Worm (Caenorhabditis elegans) whole organism, L4 larva: ENCODE data around the gene C55B6.4.

Source experiments
- D1046.2 ChIP-seq: fragments of 200-800 bp; sonication (Bioruptor generic); IDR thresholded peaks from 2 replicates; pipeline ENCODE4 v1.3.6; 2022; ENCODE audit warnings: missing genetic modification characterization, missing compliant biosample characterization
- F37D6.2 ChIP-seq: sonication (generic microtip); optimal IDR thresholded peaks from 2 replicates; lab custom pipeline; 2016; ENCODE audit warnings: mild to moderate bottlenecking, missing genetic modification characterization, missing compliant biosample characterization
- F44E2.7 ChIP-seq: fragments of 200-800 bp; sonication (Bioruptor generic); IDR thresholded peaks from 2 replicates; pipeline ENCODE4 v2.1.2; 2022; ENCODE audit warnings: missing genetic modification characterization, missing compliant biosample characterization
- Y5F2A.4 ChIP-seq: fragments of 200-800 bp; sonication (Bioruptor generic); optimal IDR thresholded peaks from 2 replicates; lab custom pipeline; 2018; ENCODE audit warnings: mild to moderate bottlenecking, missing genetic modification characterization, missing compliant biosample characterization
- Y75B8A.6 ChIP-seq: fragments of 200-800 bp; sonication (Bioruptor generic); IDR thresholded peaks from 2 replicates; pipeline ENCODE4 v1.3.6; 2022; ENCODE audit warnings: missing genetic modification reagents, missing genetic modification characterization, missing compliant biosample characterization
- ZK546.5 ChIP-seq, 2 experiments: sonication (generic microtip); optimal IDR thresholded peaks; 2 replicates each; lab custom pipeline; 2017; ENCODE audit warnings: missing biosample characterization in 2 of 2, missing genetic modification characterization in 2 of 2
- aha-1 ChIP-seq: fragments of 150-350 bp; peaks from one replicate; lab custom pipeline; 2014; ENCODE audit warnings: missing biosample characterization, missing genetic modification characterization
- ceh-28 ChIP-seq: fragments of 150-350 bp; optimal IDR thresholded peaks from 2 replicates; lab custom pipeline; 2014; ENCODE audit warnings: missing biosample characterization, missing genetic modification reagents, missing genetic modification characterization
- ces-1 ChIP-seq: fragments of 150-350 bp; sonication (generic microtip); optimal IDR thresholded peaks from 4 replicates; lab custom pipeline; 2014; ENCODE audit warnings: missing biosample characterization, missing genetic modification reagents, missing genetic modification characterization
- cey-2 ChIP-seq: sonication (generic microtip); optimal IDR thresholded peaks from 3 replicates; lab custom pipeline; 2017; ENCODE audit warnings: missing genetic modification characterization, mild to moderate bottlenecking, missing compliant biosample characterization, antibody characterized with exemption, borderline replicate concordance; ENCODE audit not compliant: insufficient read depth
- daf-16 ChIP-seq, 3 experiments: sonication (generic microtip); optimal IDR thresholded peaks; 2 replicates each; lab custom pipeline; 2016 to 2017; ENCODE audit warnings: missing genetic modification characterization in 3 of 3, missing genetic modification reagents in 3 of 3, mild to moderate bottlenecking in 2 of 3, missing compliant biosample characterization in 2 of 3, missing biosample characterization in 1 of 3, moderate library complexity in 1 of 3
- daf-8 ChIP-seq: fragments of 200-800 bp; sonication (Bioruptor generic); IDR thresholded peaks from 2 replicates; pipeline ENCODE4 v1.3.6; 2022; ENCODE audit warnings: missing genetic modification characterization, missing compliant biosample characterization
- dve-1 ChIP-seq: sonication (generic microtip); optimal IDR thresholded peaks from 2 replicates; lab custom pipeline; 2017; ENCODE audit warnings: antibody characterized with exemption, mild to moderate bottlenecking, missing genetic modification characterization, missing compliant biosample characterization; ENCODE audit not compliant: insufficient read depth
- egl-43 ChIP-seq: fragments of 200-800 bp; sonication (Bioruptor generic); IDR thresholded peaks from 2 replicates; pipeline ENCODE4 v1.3.6; 2022; ENCODE audit warnings: missing genetic modification reagents, missing genetic modification characterization, missing compliant biosample characterization
- gei-8 ChIP-seq: fragments of 200-800 bp; sonication (Bioruptor generic); optimal IDR thresholded peaks from 2 replicates; lab custom pipeline; 2018; ENCODE audit warnings: mild to moderate bottlenecking, missing genetic modification characterization, missing compliant biosample characterization
- hif-1 ChIP-seq, 2 experiments: sonication (generic microtip); optimal IDR thresholded peaks; 2 replicates each; lab custom pipeline; 2016 to 2017; ENCODE audit warnings: missing compliant biosample characterization in 2 of 2, missing genetic modification characterization in 2 of 2, missing genetic modification reagents in 2 of 2, missing genotype in 2 of 2, mild to moderate bottlenecking in 1 of 2
- hlh-11 ChIP-seq: fragments of 200-800 bp; sonication (Bioruptor generic); optimal IDR thresholded peaks from 2 replicates; lab custom pipeline; 2018; ENCODE audit warnings: mild to moderate bottlenecking, missing genetic modification characterization, missing compliant biosample characterization
- hlh-30 ChIP-seq: sonication (generic microtip); optimal IDR thresholded peaks from 2 replicates; lab custom pipeline; 2017; ENCODE audit warnings: antibody characterized with exemption, mild to moderate bottlenecking, missing genetic modification characterization, missing compliant biosample characterization; ENCODE audit not compliant: insufficient read depth
- lin-1 ChIP-seq: fragments of 200-800 bp; sonication (Bioruptor generic); IDR thresholded peaks from 2 replicates; pipeline ENCODE4 v1.3.6; 2022; ENCODE audit warnings: missing genetic modification reagents, missing genetic modification characterization, missing compliant biosample characterization
- lin-15B ChIP-seq: fragments of 150-350 bp; sonication (generic microtip); optimal IDR thresholded peaks from 3 replicates; lab custom pipeline; 2014; ENCODE audit warnings: missing biosample characterization, missing genetic modification characterization
- lsy-2 ChIP-seq, 2 experiments: fragments of 150-350 bp in 1 of 2; sonication (generic microtip) in 1 of 2; optimal IDR thresholded peaks; 2 replicates each; lab custom pipeline; 2014 to 2017; ENCODE audit warnings: missing biosample characterization in 2 of 2, missing genetic modification characterization in 2 of 2
- mdl-1 ChIP-seq, 2 experiments: fragments of 150-350 bp in 1 of 2; sonication (generic microtip) in 1 of 2; optimal IDR thresholded peaks; 2 replicates each; lab custom pipeline; 2014 to 2017; ENCODE audit warnings: missing biosample characterization in 2 of 2, missing genetic modification characterization in 2 of 2
- mdt-29 ChIP-seq: fragments of 200-800 bp; sonication (Bioruptor generic); IDR thresholded peaks from 2 replicates; pipeline ENCODE4 v1.3.6; 2022; ENCODE audit warnings: missing genetic modification reagents, missing genetic modification characterization, missing compliant biosample characterization
- mep-1 ChIP-seq: fragments of 150-350 bp; sonication (generic microtip); optimal IDR thresholded peaks from 3 replicates; lab custom pipeline; 2014; ENCODE audit warnings: missing biosample characterization, missing genetic modification characterization
- mxl-2 ChIP-seq: fragments of 200-800 bp; sonication (Bioruptor generic); conservative IDR thresholded peaks from 2 replicates; pipeline ENCODE4 v1.3.6; 2022; ENCODE audit warnings: missing genetic modification reagents, missing genetic modification characterization, missing compliant biosample characterization
- mxl-3 ChIP-seq: fragments of 200-800 bp; sonication (Bioruptor generic); optimal IDR thresholded peaks from 2 replicates; lab custom pipeline; 2018; ENCODE audit warnings: mild to moderate bottlenecking, missing genetic modification characterization, missing compliant biosample characterization
- nhr-11 ChIP-seq: fragments of 150-350 bp; optimal IDR thresholded peaks from 2 replicates; lab custom pipeline; 2014; ENCODE audit warnings: missing biosample characterization, missing genetic modification characterization
- nhr-111 ChIP-seq: fragments of 200-800 bp; sonication (Bioruptor generic); optimal IDR thresholded peaks from 2 replicates; lab custom pipeline; 2018; ENCODE audit warnings: mild to moderate bottlenecking, missing genetic modification characterization, missing compliant biosample characterization
- nhr-28 ChIP-seq: fragments of 150-350 bp; optimal IDR thresholded peaks from 2 replicates; lab custom pipeline; 2014; ENCODE audit warnings: missing biosample characterization, missing genetic modification characterization
- nhr-6 ChIP-seq: fragments of 150-350 bp; optimal IDR thresholded peaks from 2 replicates; lab custom pipeline; 2014; ENCODE audit warnings: missing biosample characterization, missing genetic modification characterization
- rbr-2 ChIP-seq: sonication (generic microtip); optimal IDR thresholded peaks from 2 replicates; lab custom pipeline; 2016; ENCODE audit warnings: missing genotype, missing genetic modification characterization, missing compliant biosample characterization
- saeg-2 ChIP-seq: fragments of 200-800 bp; sonication (Bioruptor generic); IDR thresholded peaks from 2 replicates; pipeline ENCODE4 v1.3.6; 2022; ENCODE audit warnings: missing genetic modification reagents, missing genetic modification characterization, missing compliant biosample characterization
- set-16 ChIP-seq: fragments of 200-800 bp; sonication (Bioruptor generic); IDR thresholded peaks from 2 replicates; pipeline ENCODE4 v1.3.6; 2022; ENCODE audit warnings: missing genetic modification reagents, missing genetic modification characterization, missing compliant biosample characterization
- snpc-1.2 ChIP-seq: fragments of 200-800 bp; sonication (Bioruptor generic); IDR thresholded peaks from 2 replicates; pipeline ENCODE4 v1.3.6; 2022; ENCODE audit warnings: missing genetic modification reagents, missing genetic modification characterization, missing compliant biosample characterization
- snpc-4 ChIP-seq: fragments of 150-350 bp; optimal IDR thresholded peaks from 2 replicates; lab custom pipeline; 2014; ENCODE audit warnings: missing biosample characterization, missing genetic modification characterization
- spr-1 ChIP-seq: sonication (generic microtip); optimal IDR thresholded peaks from 2 replicates; lab custom pipeline; 2016; ENCODE audit warnings: mild to moderate bottlenecking, missing genetic modification characterization, missing compliant biosample characterization
- spr-3 ChIP-seq: fragments of 200-800 bp; sonication (Bioruptor generic); optimal IDR thresholded peaks from 2 replicates; lab custom pipeline; 2018; ENCODE audit warnings: mild to moderate bottlenecking, missing genetic modification characterization, missing compliant biosample characterization
- tag-97 ChIP-seq: fragments of 200-800 bp; sonication (Bioruptor generic); IDR thresholded peaks from 2 replicates; pipeline ENCODE4 v1.3.6; 2022; ENCODE audit warnings: missing genetic modification characterization, missing compliant biosample characterization
- unc-130 ChIP-seq: sonication (generic microtip); optimal IDR thresholded peaks from 2 replicates; lab custom pipeline; 2016; ENCODE audit warnings: missing genetic modification reagents, missing genetic modification characterization, missing compliant biosample characterization
- unc-62 ChIP-seq, 3 experiments: fragments of 150-350 bp in 1 of 3; sonication (generic microtip); optimal IDR thresholded peaks in 2 of 3; peaks in 1 of 3; 1 replicate in 1 of 3; 2 replicates in 2 of 3; lab custom pipeline; 2014 to 2017; ENCODE audit warnings: missing biosample characterization in 3 of 3, missing genetic modification characterization in 3 of 3, missing genetic modification reagents in 3 of 3, missing genotype in 1 of 3
- vab-7 ChIP-seq: fragments of 200-800 bp; sonication (Bioruptor generic); IDR thresholded peaks from 2 replicates; pipeline ENCODE4 v1.3.6; 2022; ENCODE audit warnings: missing genetic modification reagents, missing genetic modification characterization, missing compliant biosample characterization
- zip-2 ChIP-seq: fragments of 150-350 bp; optimal IDR thresholded peaks from 2 replicates; lab custom pipeline; 2014; ENCODE audit warnings: missing biosample characterization, missing genetic modification characterization
- ztf-7 ChIP-seq: fragments of 150-350 bp; optimal IDR thresholded peaks from 2 replicates; lab custom pipeline; 2014; ENCODE audit warnings: missing biosample characterization, missing genetic modification characterization

C55B6.4 gene

DNA sequence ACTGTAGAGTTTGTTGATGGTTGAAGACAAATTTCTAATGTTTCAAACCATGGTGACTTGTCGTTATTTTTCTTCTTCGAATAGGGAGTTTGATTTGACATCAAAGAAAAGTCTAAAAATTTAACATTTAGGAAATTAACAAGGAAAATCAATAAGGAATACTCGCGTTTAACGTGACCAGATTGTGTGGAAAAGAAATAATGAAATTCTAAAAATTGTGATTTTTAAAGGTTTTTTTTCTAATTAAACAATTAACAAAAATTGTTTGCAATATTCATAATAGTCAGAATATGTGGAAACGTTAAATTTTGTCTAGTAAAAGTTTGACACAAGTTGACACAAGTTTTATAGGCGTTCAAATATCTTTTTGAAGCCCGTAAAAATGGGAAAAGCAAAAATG lies at the start of gene C55B6.4:
Gene C55B6.4, minus strand, starts transcription at position 101 of the 400 bp plus-strand sequence.
- TF ChIP-seq nhr-111 (GFP tag; lab: Kevin White, UChicago), result no peak
- TF ChIP-seq aha-1 (tag; lab: Kevin White, UChicago), result peak; percentile 66
- TF ChIP-seq spr-1, result no peak

DNA sequence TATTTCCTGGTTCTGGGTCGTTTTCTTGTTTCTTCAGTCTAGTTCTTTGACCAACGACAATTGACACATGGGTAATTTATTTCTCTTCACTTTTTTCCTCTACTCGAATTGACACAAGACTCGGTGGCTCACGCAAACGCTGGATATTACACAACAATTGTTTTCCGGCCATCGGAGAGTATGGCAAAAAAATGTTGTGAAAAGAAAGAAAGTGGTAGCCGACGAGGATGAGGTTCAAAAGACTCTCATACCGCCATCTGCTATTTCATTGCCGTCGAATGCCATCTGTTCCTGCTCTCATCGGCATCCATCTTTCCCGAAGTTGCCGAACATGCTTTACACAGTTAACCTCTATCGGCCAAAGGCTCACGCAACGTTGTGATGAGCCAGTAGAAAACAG lies 49.2 kb upstream of the C55B6.4 start:
- no peak for TF ChIP-seq daf-8 (GFP tag; lab: Robert Waterston, UW)
- TF ChIP-seq daf-16 (GFP tag; optimal IDR thresholded peaks at IDR 0.05; lab: Kevin White, UChicago), result peak in 1 of 2 experiments; percentile 90
- TF ChIP-seq daf-16 (tag; optimal IDR thresholded peaks at IDR 0.05; lab: Kevin White, UChicago), result no peak
- TF ChIP-seq nhr-11, result peak; percentile 63
- TF ChIP-seq mdt-29 (GFP tag; lab: Robert Waterston, UW), result no peak
- peak; percentile 26 for TF ChIP-seq hlh-30 (tag; lab: Kevin White, UChicago)
- peak; percentile 70 for TF ChIP-seq hlh-11 (tag; lab: Kevin White, UChicago)
- TF ChIP-seq unc-62 (GFP tag; optimal IDR thresholded peaks at IDR 0.05 in 1 of 2; lab: Kevin White, UChicago), result peak in 1 of 2 experiments; percentile 96
- no peak for TF ChIP-seq unc-62 (tag; optimal IDR thresholded peaks at IDR 0.05; lab: Kevin White, UChicago)
- no peak for TF ChIP-seq ceh-28 (tag; lab: Kevin White, UChicago)

DNA sequence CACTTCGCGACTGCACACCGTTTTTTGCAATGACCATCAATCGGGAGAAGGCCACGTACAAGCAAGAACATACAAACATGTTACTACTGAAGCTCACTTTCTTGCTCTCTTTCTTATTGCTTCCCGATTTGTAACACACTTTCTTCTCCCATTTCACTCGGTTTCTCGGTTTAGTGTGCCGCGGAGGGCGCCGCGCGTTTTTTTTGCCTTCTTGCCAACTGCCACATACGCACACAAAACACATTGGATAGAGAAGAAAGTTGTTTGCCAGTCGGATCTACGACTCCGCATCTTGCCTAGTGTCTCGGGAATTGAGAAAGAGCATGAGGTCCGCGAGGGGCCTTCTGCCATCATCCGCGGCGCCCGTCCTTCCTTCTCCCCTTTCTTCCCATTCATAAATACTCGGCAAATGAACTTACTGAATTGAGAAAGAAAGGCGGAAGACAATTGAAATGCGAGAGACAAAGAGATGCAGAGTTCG lies 47.3 kb upstream of the C55B6.4 start:
- TF ChIP-seq nhr-111 (GFP tag; lab: Kevin White, UChicago) (no peak), hif-1 (tag; optimal IDR thresholded peaks at IDR 0.05; lab: Kevin White, UChicago) (peak in 1 of 2 experiments; percentile 78), mdt-29 (GFP tag; lab: Robert Waterston, UW) (no peak), lin-1 (GFP tag; lab: Robert Waterston, UW) (0 out of 2 replicates have a peak, but pooled peaks have one; percentile 22), egl-43 (GFP tag; lab: Robert Waterston, UW) (peak; percentile 49; the same call in 1 of the 2 replicates), spr-1 (peak; percentile 3), mep-1 (peak; percentile 81), daf-16 (GFP tag; optimal IDR thresholded peaks at IDR 0.05; lab: Kevin White, UChicago) (peak in 1 of 2 experiments; percentile 36), daf-16 (tag; optimal IDR thresholded peaks at IDR 0.05; lab: Kevin White, UChicago) (peak; percentile 64), tag-97 (GFP tag; lab: Robert Waterston, UW) (no peak), set-16 (GFP tag; lab: Robert Waterston, UW) (peak; percentile 60), lsy-2 (tag; optimal IDR thresholded peaks at IDR 0.05; lab: Kevin White, UChicago) (peak in 1 of 2 experiments; percentile 29), nhr-6 (tag; lab: Kevin White, UChicago) (peak; percentile 37), saeg-2 (GFP tag; lab: Robert Waterston, UW) (no peak), ztf-7 (tag; lab: Kevin White, UChicago) (peak; percentile 12), lin-15B (no peak), cey-2 (tag; lab: Kevin White, UChicago) (no peak), Y75B8A.6 (no peak), gei-8 (GFP tag; lab: Kevin White, UChicago) (no peak), D1046.2 (GFP tag; lab: Robert Waterston, UW) (no peak), ZK546.5 (tag; optimal IDR thresholded peaks at IDR 0.05; lab: Kevin White, UChicago) (no peak), ces-1 (GFP tag; lab: Kevin White, UChicago) (peak; percentile 34), spr-3 (GFP tag; lab: Kevin White, UChicago) (no peak), F37D6.2 (tag; lab: Kevin White, UChicago) (peak; percentile 74), unc-62 (GFP tag; optimal IDR thresholded peaks at IDR 0.05 in 1 of 2; lab: Kevin White, UChicago) (no peak), unc-62 (tag; optimal IDR thresholded peaks at IDR 0.05; lab: Kevin White, UChicago) (no peak), Y5F2A.4 (GFP tag; lab: Kevin White, UChicago) (no peak), mdl-1 (tag; optimal IDR thresholded peaks at IDR 0.05; lab: Kevin White, UChicago) (peak in 1 of 2 experiments; percentile 37), nhr-11 (peak; percentile 25), zip-2 (no peak), mxl-2 (GFP tag; lab: Robert Waterston, UW) (no peak), snpc-1.2 (GFP tag; lab: Robert Waterston, UW) (peak; percentile 30; the same call in 1 of the 2 replicates), unc-130 (GFP tag; lab: Kevin White, UChicago) (no peak), nhr-28 (tag; lab: Kevin White, UChicago) (peak; percentile 59), aha-1 (tag; lab: Kevin White, UChicago) (peak; percentile 99), snpc-4 (tag; lab: Kevin White, UChicago) (no peak), rbr-2 (tag; lab: Kevin White, UChicago) (peak; percentile 68), hlh-11 (tag; lab: Kevin White, UChicago) (peak; percentile 70), vab-7 (no peak), F44E2.7 (GFP tag; lab: Robert Waterston, UW) (no peak), mxl-3 (GFP tag; lab: Kevin White, UChicago) (peak; percentile 19), dve-1 (tag; lab: Kevin White, UChicago) (peak; percentile 12)
